Fruit fly (Drosophila melanogaster) whole organism, prepupa: Measurements from ENCODE around the gene ncd.

Experiments used
- Blimp-1 ChIP-seq: fragments of 200-800 bp; sonication (Bioruptor generic); optimal IDR thresholded peaks from 3 replicates; lab custom pipeline; 2017; ENCODE audit warnings: missing biosample characterization, missing genetic modification characterization, mild to moderate bottlenecking, moderate library complexity, missing genetic modification reagents
- CG10631 ChIP-seq: fragments of 200-800 bp; sonication (Bioruptor generic); optimal IDR thresholded peaks from 2 replicates; lab custom pipeline; 2016; ENCODE audit warnings: missing biosample characterization, missing genetic modification characterization
- CG10669 ChIP-seq: fragments of 200-800 bp; sonication (Bioruptor generic); optimal IDR thresholded peaks from 3 replicates; lab custom pipeline; 2018; ENCODE audit warnings: missing biosample characterization, mild to moderate bottlenecking, missing genetic modification characterization, moderate library complexity
- CG11294 ChIP-seq: fragments of 200-800 bp; sonication (Bioruptor generic); IDR thresholded peaks from 2 replicates; pipeline ENCODE4 v1.3.6; 2022; ENCODE audit warnings: missing biosample characterization, missing genetic modification characterization
- CG15336 ChIP-seq: fragments of 200-800 bp; sonication (Bioruptor generic); IDR thresholded peaks from 2 replicates; pipeline ENCODE4 v1.3.6; 2022; ENCODE audit warnings: missing biosample characterization, missing genetic modification characterization
- CG16779 ChIP-seq: fragments of 200-800 bp; sonication (Bioruptor generic); optimal IDR thresholded peaks from 3 replicates; lab custom pipeline; 2017; ENCODE audit warnings: missing biosample characterization, mild to moderate bottlenecking, missing genetic modification characterization
- CG3032 ChIP-seq: fragments of 200-800 bp; optimal IDR thresholded peaks from 2 replicates; lab custom pipeline; 2019; ENCODE audit warnings: missing biosample characterization, mild to moderate bottlenecking, missing genetic modification characterization, moderate library complexity
- CG31627 ChIP-seq: fragments of 200-800 bp; sonication (Bioruptor generic); optimal IDR thresholded peaks from 3 replicates; lab custom pipeline; 2016; ENCODE audit warnings: missing biosample characterization, missing genetic modification characterization
- CG32006 ChIP-seq: fragments of 200-800 bp; sonication (Bioruptor generic); optimal IDR thresholded peaks from 3 replicates; lab custom pipeline; 2017; ENCODE audit warnings: missing biosample characterization, mild to moderate bottlenecking, missing genetic modification characterization
- CG34406 ChIP-seq: fragments of 200-800 bp; sonication (Bioruptor generic); optimal IDR thresholded peaks from 3 replicates; lab custom pipeline; 2016; ENCODE audit warnings: missing biosample characterization, missing genetic modification characterization
- CG3919 ChIP-seq: fragments of 200-800 bp; sonication (Bioruptor generic); optimal IDR thresholded peaks from 3 replicates; lab custom pipeline; 2016; ENCODE audit warnings: missing biosample characterization, missing genetic modification characterization
- CG4318 ChIP-seq: fragments of 200-800 bp; sonication (Bioruptor generic); optimal IDR thresholded peaks from 3 replicates; lab custom pipeline; 2017; ENCODE audit warnings: missing biosample characterization, mild to moderate bottlenecking, missing genetic modification characterization
- CG6163 ChIP-seq: fragments of 200-800 bp; sonication (Bioruptor generic); IDR thresholded peaks from 3 replicates; pipeline ENCODE4 v1.3.6; 2022; ENCODE audit warnings: missing biosample characterization, missing genetic modification characterization
- CG6276 ChIP-seq: fragments of 200-800 bp; sonication (Bioruptor generic); optimal IDR thresholded peaks from 2 replicates; lab custom pipeline; 2017; ENCODE audit warnings: missing biosample characterization, mild to moderate bottlenecking, missing genetic modification characterization
- CG6792 ChIP-seq: fragments of 200-800 bp; sonication (Bioruptor generic); optimal IDR thresholded peaks from 3 replicates; lab custom pipeline; 2016; ENCODE audit warnings: missing biosample characterization, missing genetic modification characterization
- CG6808 ChIP-seq: fragments of 200-800 bp; sonication (Bioruptor generic); optimal IDR thresholded peaks from 3 replicates; lab custom pipeline; 2017; ENCODE audit warnings: missing biosample characterization, missing genetic modification characterization, mild to moderate bottlenecking, moderate library complexity, missing genetic modification reagents
- CG6854 ChIP-seq: fragments of 200-800 bp; sonication (Bioruptor generic); optimal IDR thresholded peaks from 2 replicates; lab custom pipeline; 2017; ENCODE audit warnings: missing biosample characterization, mild to moderate bottlenecking, missing genetic modification characterization
- CG7368 ChIP-seq: fragments of 200-800 bp; sonication (Bioruptor generic); optimal IDR thresholded peaks from 3 replicates; lab custom pipeline; 2016; ENCODE audit warnings: missing biosample characterization, missing genetic modification characterization
- CG8119 ChIP-seq: fragments of 200-800 bp; sonication (Bioruptor generic); IDR thresholded peaks from 3 replicates; pipeline ENCODE4 v1.3.6; 2022; ENCODE audit warnings: missing biosample characterization, missing genetic modification characterization
- CG8319 ChIP-seq: fragments of 200-800 bp; sonication (Bioruptor generic); optimal IDR thresholded peaks from 3 replicates; lab custom pipeline; 2016; ENCODE audit warnings: missing biosample characterization, missing genetic modification characterization
- Eip75B ChIP-seq: fragments of 200-800 bp; sonication (Bioruptor generic); optimal IDR thresholded peaks from 3 replicates; lab custom pipeline; 2016; ENCODE audit warnings: missing biosample characterization, missing genetic modification characterization
- Eip78C ChIP-seq: fragments of 200-800 bp; sonication (Bioruptor generic); peaks from one replicate; lab custom pipeline; 2016; ENCODE audit warnings: missing biosample characterization, missing genetic modification characterization
- Ets96B ChIP-seq: fragments of 200-800 bp; optimal IDR thresholded peaks from 2 replicates; lab custom pipeline; 2019; ENCODE audit warnings: missing biosample characterization, mild to moderate bottlenecking, missing genetic modification characterization, moderate library complexity
- Gug ChIP-seq: fragments of 200-800 bp; sonication (Bioruptor generic); IDR thresholded peaks from 2 replicates; pipeline ENCODE4 v1.3.6; 2022; ENCODE audit warnings: missing biosample characterization, missing genetic modification characterization
- Hr38 ChIP-seq: sonication (Bioruptor generic); optimal IDR thresholded peaks from 2 replicates; lab custom pipeline; 2016; ENCODE audit warnings: missing biosample characterization, missing genetic modification characterization
- Hr39 ChIP-seq: fragments of 200-800 bp; sonication (Bioruptor generic); optimal IDR thresholded peaks from 2 replicates; lab custom pipeline; 2016; ENCODE audit warnings: missing biosample characterization, missing genetic modification characterization
- Hr4 ChIP-seq: fragments of 200-800 bp; sonication (Bioruptor generic); optimal IDR thresholded peaks from 3 replicates; lab custom pipeline; 2016; ENCODE audit warnings: missing biosample characterization, missing genetic modification characterization
- Lpt ChIP-seq: fragments of 200-800 bp; sonication (Bioruptor generic); optimal IDR thresholded peaks from 3 replicates; lab custom pipeline; 2016; ENCODE audit warnings: missing biosample characterization, missing genetic modification characterization
- OdsH ChIP-seq: fragments of 200-800 bp; sonication (Bioruptor generic); optimal IDR thresholded peaks from 3 replicates; lab custom pipeline; 2016; ENCODE audit warnings: missing biosample characterization, missing genetic modification characterization
- Smox ChIP-seq: fragments of 200-800 bp; sonication (Bioruptor generic); optimal IDR thresholded peaks from 3 replicates; lab custom pipeline; 2016; ENCODE audit warnings: missing biosample characterization, missing genetic modification characterization
- Sox102F ChIP-seq: fragments of 200-800 bp; sonication (Bioruptor generic); optimal IDR thresholded peaks from 2 replicates; lab custom pipeline; 2016; ENCODE audit warnings: missing biosample characterization, mild to moderate bottlenecking, missing genetic modification characterization
- Sox14 ChIP-seq: fragments of 200-800 bp; sonication (Bioruptor generic); optimal IDR thresholded peaks from 3 replicates; lab custom pipeline; 2016; ENCODE audit warnings: missing biosample characterization, missing genetic modification characterization
- Sox15 ChIP-seq: fragments of 200-800 bp; sonication (Bioruptor generic); optimal IDR thresholded peaks from 3 replicates; lab custom pipeline; 2016; ENCODE audit warnings: missing biosample characterization, missing genetic modification characterization
- achi ChIP-seq: fragments of 200-800 bp; sonication (Bioruptor generic); optimal IDR thresholded peaks from 3 replicates; lab custom pipeline; 2016; ENCODE audit warnings: missing biosample characterization, missing genetic modification characterization
- acj6 ChIP-seq: fragments of 200-800 bp; sonication (Bioruptor generic); optimal IDR thresholded peaks from 3 replicates; lab custom pipeline; 2016; ENCODE audit warnings: missing biosample characterization, missing genetic modification characterization
- dac ChIP-seq: fragments of 200-800 bp; sonication (Bioruptor generic); optimal IDR thresholded peaks from 2 replicates; lab custom pipeline; 2017; ENCODE audit warnings: missing biosample characterization, mild to moderate bottlenecking, missing genetic modification characterization
- dsx ChIP-seq: fragments of 200-800 bp; optimal IDR thresholded peaks from 3 replicates; lab custom pipeline; 2019; ENCODE audit warnings: missing biosample characterization, mild to moderate bottlenecking, missing genetic modification characterization, moderate library complexity; ENCODE audit not compliant: poor library complexity, severe bottlenecking
- eg ChIP-seq: fragments of 200-800 bp; sonication (Bioruptor generic); IDR thresholded peaks from 3 replicates; pipeline ENCODE4 v1.3.6; 2022; ENCODE audit warnings: missing biosample characterization, missing genetic modification characterization
- esn ChIP-seq: fragments of 200-800 bp; sonication (Bioruptor generic); optimal IDR thresholded peaks from 2 replicates; lab custom pipeline; 2016; ENCODE audit warnings: missing biosample characterization, mild to moderate bottlenecking, missing genetic modification characterization, moderate library complexity
- fd59A ChIP-seq: fragments of 200-800 bp; sonication (Bioruptor generic); optimal IDR thresholded peaks from 2 replicates; lab custom pipeline; 2017; ENCODE audit warnings: missing biosample characterization, mild to moderate bottlenecking, missing genetic modification characterization, missing genetic modification reagents
- fkh ChIP-seq: fragments of 200-800 bp; sonication (Bioruptor generic); optimal IDR thresholded peaks from 3 replicates; lab custom pipeline; 2017; ENCODE audit warnings: missing biosample characterization, mild to moderate bottlenecking, missing genetic modification characterization, moderate library complexity
- pdm3 ChIP-seq: fragments of 200-800 bp; sonication (Bioruptor generic); optimal IDR thresholded peaks from 3 replicates; lab custom pipeline; 2016; ENCODE audit warnings: missing biosample characterization, missing genetic modification characterization
- salr ChIP-seq, 2 experiments: fragments of 200-800 bp; sonication (Bioruptor generic); optimal IDR thresholded peaks; 3 replicates each; lab custom pipeline; 2016 to 2018; ENCODE audit warnings: missing biosample characterization in 2 of 2, missing genetic modification characterization in 2 of 2, mild to moderate bottlenecking in 1 of 2
- spab ChIP-seq: fragments of 200-800 bp; sonication (Bioruptor generic); optimal IDR thresholded peaks from 2 replicates; lab custom pipeline; 2017; ENCODE audit warnings: missing biosample characterization, mild to moderate bottlenecking, missing genetic modification characterization, missing genetic modification reagents
- svp ChIP-seq: fragments of 200-800 bp; sonication (Bioruptor generic); peaks from one replicate; lab custom pipeline; 2016; ENCODE audit warnings: missing biosample characterization, missing genetic modification characterization
- topi ChIP-seq: fragments of 200-800 bp; sonication (Bioruptor generic); optimal IDR thresholded peaks from 3 replicates; lab custom pipeline; 2016; ENCODE audit warnings: missing biosample characterization, missing genetic modification characterization
- vri ChIP-seq: fragments of 200-800 bp; sonication (Bioruptor generic); optimal IDR thresholded peaks from 3 replicates; lab custom pipeline; 2016; ENCODE audit warnings: missing biosample characterization, mild to moderate bottlenecking, missing genetic modification characterization

Gene ncd

DNA sequence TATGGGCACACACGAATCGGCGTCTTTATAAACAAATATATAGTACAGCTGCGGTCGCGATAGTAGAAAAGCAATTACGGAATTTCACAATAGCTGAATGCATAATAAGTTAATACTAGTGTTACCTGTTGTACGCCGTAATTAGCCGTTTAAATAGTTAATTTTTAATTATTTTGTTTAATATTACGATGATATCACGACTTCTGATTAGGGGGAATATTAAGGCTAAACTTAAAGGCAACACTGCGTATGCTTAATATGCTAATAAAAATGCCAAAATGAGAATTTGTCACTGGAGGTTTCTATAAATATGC, 28.0 kb downstream of the ncd start:
- TF ChIP-seq fkh (GFP tag; lab: Kevin White, UChicago) (peak; percentile 50), spab (GFP tag; lab: Kevin White, UChicago) (no peak), salr (GFP tag; optimal IDR thresholded peaks at IDR 0.05; lab: Kevin White, UChicago) (no peak), CG8319 (GFP tag; lab: Kevin White, UChicago) (no peak), Hr39 (no peak), Eip78C (GFP tag; lab: Kevin White, UChicago) (peak; percentile 30), eg (GFP tag; lab: Robert Waterston, UW) (no peak; the same call in 2 of the 3 replicates), svp (GFP tag; lab: Kevin White, UChicago) (no peak), Gug (GFP tag; lab: Robert Waterston, UW) (no peak), CG7368 (GFP tag; lab: Kevin White, UChicago) (no peak), CG31627 (no peak), Hr4 (no peak), vri (GFP tag; lab: Kevin White, UChicago) (peak; percentile 0), acj6 (GFP tag; lab: Kevin White, UChicago) (no peak), OdsH (GFP tag; lab: Kevin White, UChicago) (no peak), CG6792 (no peak), Ets96B (tag; lab: Kevin White, UChicago) (no peak), CG34406 (GFP tag; lab: Kevin White, UChicago) (no peak), CG10669 (GFP tag; lab: Kevin White, UChicago) (no peak), CG6163 (GFP tag; lab: Robert Waterston, UW) (no peak), CG3032 (tag; lab: Kevin White, UChicago) (no peak), Hr38 (GFP tag; lab: Kevin White, UChicago) (no peak), CG32006 (GFP tag; lab: Kevin White, UChicago) (no peak)

DNA sequence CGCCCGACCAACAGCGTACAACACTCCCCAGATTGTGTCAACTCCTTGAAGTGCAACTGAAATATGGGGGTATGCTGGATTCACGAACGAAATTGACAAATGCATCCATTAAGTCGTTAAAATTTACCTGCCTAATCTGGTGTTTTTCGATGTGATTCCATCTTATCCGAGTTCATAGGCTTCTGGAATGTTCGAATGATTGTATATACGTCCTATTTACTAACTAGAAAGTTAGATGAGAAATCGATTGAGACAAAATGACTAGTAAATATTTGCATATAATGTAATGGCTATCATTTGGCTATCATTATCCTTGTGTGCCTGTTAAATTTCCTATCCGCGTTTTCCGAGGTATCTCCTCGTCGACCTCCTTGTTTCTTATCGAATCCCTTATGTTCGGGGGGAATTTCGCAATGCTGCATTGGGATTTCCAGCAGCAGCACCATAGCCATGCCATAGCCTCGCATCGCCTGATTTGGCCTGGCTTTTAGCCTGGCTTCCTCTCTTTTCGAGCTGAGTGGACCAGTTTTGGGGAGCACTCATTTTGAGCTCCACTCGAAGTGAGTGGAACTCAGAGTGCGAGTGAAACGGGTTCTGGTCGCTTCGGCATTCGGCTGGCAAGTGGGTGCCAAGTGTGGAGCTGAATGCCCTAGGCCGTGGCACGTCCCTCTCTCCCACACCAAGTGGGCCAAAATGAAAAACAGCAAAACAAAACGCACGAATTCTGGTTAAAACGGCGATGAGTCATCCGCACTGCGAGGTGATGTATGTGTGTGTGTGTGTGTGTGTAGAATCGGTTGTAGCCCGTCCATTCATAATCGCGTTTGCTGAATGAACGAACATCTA, 28.6 kb downstream of the ncd start:
- peak; percentile 34 for TF ChIP-seq spab (GFP tag; lab: Kevin White, UChicago)
- TF ChIP-seq Smox (GFP tag; lab: Kevin White, UChicago) = peak; percentile 65
- TF ChIP-seq dsx (GFP tag; lab: Kevin White, UChicago) = peak; percentile 20
- peak; percentile 42 for TF ChIP-seq CG32006 (GFP tag; lab: Kevin White, UChicago)
- peak; percentile 23 for TF ChIP-seq Sox15 (GFP tag; lab: Kevin White, UChicago)
- peak; percentile 56 for TF ChIP-seq CG3032 (tag; lab: Kevin White, UChicago)
- no peak for TF ChIP-seq CG8119 (GFP tag; lab: Robert Waterston, UW)
- peak; percentile 36 for TF ChIP-seq Blimp-1 (GFP tag; lab: Kevin White, UChicago)
- TF ChIP-seq pdm3 (GFP tag; lab: Kevin White, UChicago) = peak; percentile 63
- TF ChIP-seq achi (GFP tag; lab: Kevin White, UChicago) = peak; percentile 56
- no peak for TF ChIP-seq CG16779 (tag; lab: Kevin White, UChicago)
- peak; percentile 76 for TF ChIP-seq Hr39
- TF ChIP-seq CG15336 (GFP tag; lab: Robert Waterston, UW) = no peak
- peak; percentile 69 for TF ChIP-seq Sox14 (GFP tag; lab: Kevin White, UChicago)
- peak; percentile 83 for TF ChIP-seq svp (GFP tag; lab: Kevin White, UChicago)
- TF ChIP-seq CG6854 (GFP tag; lab: Kevin White, UChicago) = no peak
- peak; percentile 45 for TF ChIP-seq CG6792
- TF ChIP-seq salr (GFP tag; optimal IDR thresholded peaks at IDR 0.05; lab: Kevin White, UChicago) = peak in 1 of 2 experiments; percentile 26
- peak; percentile 47 for TF ChIP-seq Ets96B (tag; lab: Kevin White, UChicago)
- no peak for TF ChIP-seq CG11294 (GFP tag; lab: Robert Waterston, UW)
- peak; percentile 64 for TF ChIP-seq Eip75B (GFP tag; lab: Kevin White, UChicago)
- TF ChIP-seq OdsH (GFP tag; lab: Kevin White, UChicago) = peak; percentile 64
- peak; percentile 55 for TF ChIP-seq CG34406 (GFP tag; lab: Kevin White, UChicago)
- peak; percentile 60 for TF ChIP-seq CG3919
- peak; percentile 90 for TF ChIP-seq Eip78C (GFP tag; lab: Kevin White, UChicago)
- no peak for TF ChIP-seq CG4318 (GFP tag; lab: Kevin White, UChicago)
- peak; percentile 57 for TF ChIP-seq fd59A (GFP tag; lab: Kevin White, UChicago)
- TF ChIP-seq dac (GFP tag; lab: Kevin White, UChicago) = no peak
- TF ChIP-seq esn (GFP tag; lab: Kevin White, UChicago) = peak; percentile 80
- TF ChIP-seq Sox102F (GFP tag; lab: Kevin White, UChicago) = peak; percentile 60
- TF ChIP-seq Hr38 (GFP tag; lab: Kevin White, UChicago) = no peak
- TF ChIP-seq topi (GFP tag; lab: Kevin White, UChicago) = peak; percentile 76
- no peak for TF ChIP-seq CG6276
- peak; percentile 65 for TF ChIP-seq CG31627
- TF ChIP-seq CG10631 (GFP tag; lab: Kevin White, UChicago) = peak; percentile 63
- peak; percentile 39 for TF ChIP-seq Hr4
- TF ChIP-seq CG6808 (GFP tag; lab: Kevin White, UChicago) = peak; percentile 67
- TF ChIP-seq Lpt (GFP tag; lab: Kevin White, UChicago) = peak; percentile 20
